Worm (Caenorhabditis elegans): ENCODE measurements around the gene acs-2.

DNA sequence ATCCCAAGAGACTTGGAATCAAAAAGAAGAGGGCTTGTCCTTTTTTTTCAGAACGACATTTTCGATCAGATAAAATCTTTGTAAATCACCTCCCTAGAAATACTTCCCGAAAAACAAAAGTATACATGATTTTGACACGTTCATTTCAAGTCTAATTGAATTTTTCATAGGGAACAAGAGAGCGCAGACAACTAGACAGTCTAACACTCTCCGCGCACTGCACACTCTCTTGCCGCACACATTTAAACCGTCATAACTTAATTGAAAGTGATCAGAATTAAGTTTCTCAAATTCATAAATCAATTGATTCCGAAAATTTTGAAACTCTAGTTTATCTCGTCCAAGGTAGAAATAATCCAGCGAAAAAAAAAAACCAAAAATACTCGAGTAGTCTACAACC is 7.5 kb upstream of the acs-2 start:
- TF ChIP-seq ama-1 (optimal IDR thresholded peaks at IDR 0.05) (no peak), ama-1 (GFP tag; optimal IDR thresholded peaks at IDR 0.05) (no peak), snpc-4 (GFP tag; optimal IDR thresholded peaks at IDR 0.05) (no peak), snpc-4 (tag; optimal IDR thresholded peaks at IDR 0.05) (no peak), rcor-1 (GFP tag; IDR thresholded peaks at IDR 0.05) (no peak), attf-6 (GFP tag; IDR thresholded peaks at IDR 0.05) (no peak), nfya-1 (tag; optimal IDR thresholded peaks at IDR 0.05; ENCODE audit: borderline replicate concordance, insufficient read depth) (no peak), sea-2 (GFP tag; IDR thresholded peaks at IDR 0.05) (no peak), unc-62 (GFP tag; optimal IDR thresholded peaks at IDR 0.05) (no peak), sdz-38 (tag; optimal IDR thresholded peaks at IDR 0.05) (no peak), Y79H2A.3 (GFP tag; conservative IDR thresholded peaks at IDR 0.05) (no peak), Y53F4B.3 (GFP tag; IDR thresholded peaks at IDR 0.05) (no peak), Y95B8A.8 (GFP tag; IDR thresholded peaks at IDR 0.05) (no peak)
